Fruit fly (Drosophila melanogaster): ENCODE results near the gene CG13982.

DNA sequence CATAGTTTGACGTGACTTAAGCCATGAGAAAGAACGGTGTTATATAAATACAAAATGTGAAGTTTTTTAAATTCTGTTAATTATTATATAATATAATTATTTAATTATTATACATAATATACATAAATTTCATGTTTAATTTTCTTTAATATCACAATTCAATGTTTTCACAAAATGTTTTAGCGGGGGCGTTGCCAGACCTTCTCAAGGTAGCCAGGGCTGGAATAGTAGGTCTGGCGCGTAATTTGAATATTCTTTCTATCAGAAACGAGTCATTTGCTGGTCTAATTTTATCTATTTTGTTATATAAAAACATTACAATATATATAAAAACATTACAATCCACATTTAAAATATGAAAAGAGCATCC lies 36.2 kb downstream of the CG13982 start, which contains the start of gene Acox3:
- TF ChIP-seq ovo (GFP tag; optimal IDR thresholded peaks at IDR 0.05) (no peak), CG5204 (GFP tag; optimal IDR thresholded peaks at IDR 0.05) (no peak), Clk (GFP tag; optimal IDR thresholded peaks at IDR 0.05) (no peak), Crg-1 (GFP tag; optimal IDR thresholded peaks at IDR 0.05) (no peak), CG1620 (GFP tag; optimal IDR thresholded peaks at IDR 0.05) (no peak), pad (GFP tag; optimal IDR thresholded peaks at IDR 0.05) (no peak), CG7101 (tag; optimal IDR thresholded peaks at IDR 0.05) (no peak)
